Worm (Caenorhabditis elegans) whole organism, midembryonic: Measurements from ENCODE around the gene panl-2.

Source experiments
- T22C8.4 ChIP-seq: fragments of 200-800 bp; sonication (Bioruptor generic); IDR thresholded peaks from 2 replicates; pipeline ENCODE4 v1.3.6; 2022; ENCODE audit warnings: missing genetic modification characterization, missing compliant biosample characterization
- klf-2 ChIP-seq: fragments of 200-800 bp; sonication (Bioruptor generic); conservative IDR thresholded peaks from 2 replicates; pipeline ENCODE4 v1.3.6; 2022; ENCODE audit warnings: missing genetic modification reagents, missing genetic modification characterization, missing compliant biosample characterization
- med-1 ChIP-seq: sonication (generic microtip); optimal IDR thresholded peaks from 2 replicates; lab custom pipeline; 2017; ENCODE audit warnings: missing genetic modification characterization, mild to moderate bottlenecking, missing compliant biosample characterization, antibody characterized with exemption, missing genetic modification reagents; ENCODE audit not compliant: insufficient read depth
- tab-1 ChIP-seq: fragments of 200-800 bp; sonication (Bioruptor generic); IDR thresholded peaks from 2 replicates; pipeline ENCODE4 v1.3.6; 2022; ENCODE audit warnings: missing genetic modification characterization, missing compliant biosample characterization
- ztf-29 ChIP-seq: fragments of 200-800 bp; sonication (Bioruptor generic); IDR thresholded peaks from 2 replicates; pipeline ENCODE4 v1.3.6; 2022; ENCODE audit warnings: missing genetic modification reagents, missing genetic modification characterization, missing compliant biosample characterization

DNA sequence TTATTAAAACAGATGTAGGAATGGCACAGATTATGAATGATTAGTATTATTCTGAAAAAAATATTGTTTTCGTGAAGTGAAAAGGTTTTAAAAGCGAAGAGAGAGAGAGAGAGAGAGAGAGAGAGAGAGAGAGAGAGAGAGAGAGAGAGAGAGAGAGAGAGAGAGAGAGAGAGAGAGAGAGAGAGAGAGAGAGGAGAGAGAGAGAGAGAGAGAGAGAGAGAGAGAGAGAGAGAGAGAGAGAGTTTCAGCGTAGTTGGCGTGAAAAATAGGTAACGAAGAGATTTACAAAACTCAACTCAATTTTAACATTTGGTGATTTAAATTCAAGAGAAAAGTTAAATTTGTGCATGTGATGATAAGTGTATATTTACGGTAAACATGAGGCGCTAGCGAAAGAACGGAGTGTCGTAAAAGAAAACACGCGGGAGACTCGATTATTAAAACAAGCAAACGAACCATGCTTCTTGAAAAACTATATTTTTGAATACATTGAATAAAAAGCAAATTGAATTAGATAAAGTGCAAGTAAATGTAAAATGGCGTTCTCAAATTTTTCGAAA lies at the start of gene panl-2:
- TF ChIP-seq klf-2 (GFP tag; lab: Robert Waterston, UW) (no peak), med-1 (GFP tag; lab: Kevin White, UChicago) (no peak), tab-1 (GFP tag; lab: Robert Waterston, UW) (no peak), ztf-29 (no peak), T22C8.4 (GFP tag; lab: Robert Waterston, UW) (no peak)
